Fruit fly (Drosophila melanogaster): ENCODE results near the gene Crag.

Gene Crag

dm6 chrX:8542728-8543127 lies 49.1 kb upstream of the Crag start (continued):
- TF ChIP-seq Trl (optimal IDR thresholded peaks at IDR 0.05) (no peak), Trl (GFP tag; optimal IDR thresholded peaks at IDR 0.05) (peak; percentile 0), CG30020 (tag; optimal IDR thresholded peaks at IDR 0.05) (no peak), wek (GFP tag; optimal IDR thresholded peaks at IDR 0.05) (no peak), CG6272 (GFP tag; IDR thresholded peaks at IDR 0.05) (no peak), CG16815 (GFP tag; optimal IDR thresholded peaks at IDR 0.05) (no peak), gcm (GFP tag; optimal IDR thresholded peaks at IDR 0.05) (no peak), Hr3 (GFP tag; optimal IDR thresholded peaks at IDR 0.05) (peak; percentile 8), CG17829 (tag; optimal IDR thresholded peaks at IDR 0.05) (no peak), btn (GFP tag; optimal IDR thresholded peaks at IDR 0.05) (no peak), da (GFP tag; optimal IDR thresholded peaks at IDR 0.05) (no peak), Bgb (GFP tag; IDR thresholded peaks at IDR 0.05; ENCODE audit: partially characterized antibody) (no peak), CG6654 (GFP tag; optimal IDR thresholded peaks at IDR 0.05) (no peak), CG14965 (GFP tag; optimal IDR thresholded peaks at IDR 0.05; ENCODE audit: borderline replicate concordance) (no peak), Xbp1 (GFP tag; optimal IDR thresholded peaks at IDR 0.05) (peak; percentile 41), CG5180 (GFP tag; optimal IDR thresholded peaks at IDR 0.05) (no peak), CG13894 (tag; optimal IDR thresholded peaks at IDR 0.05) (no peak), CoRest (tag; optimal IDR thresholded peaks at IDR 0.05) (no peak), CG6854 (GFP tag; optimal IDR thresholded peaks at IDR 0.05) (no peak), nom (GFP tag; optimal IDR thresholded peaks at IDR 0.05) (no peak), Poxn (GFP tag; IDR thresholded peaks at IDR 0.05) (no peak), croc (GFP tag; conservative IDR thresholded peaks at IDR 0.05) (no peak), Scr (GFP tag; IDR thresholded peaks at IDR 0.05; ENCODE audit: partially characterized antibody) (no peak), chif (GFP tag; optimal IDR thresholded peaks at IDR 0.05) (peak; percentile 22 to 34), Fer1 (GFP tag; optimal IDR thresholded peaks at IDR 0.05) (peak; percentile 15), CG16813 (GFP tag; IDR thresholded peaks at IDR 0.05; ENCODE audit: partially characterized antibody) (no peak), Pdp1 (GFP tag; optimal IDR thresholded peaks at IDR 0.05) (no peak), Tbp (GFP tag; optimal IDR thresholded peaks at IDR 0.05) (no peak), CG10209 (GFP tag; optimal IDR thresholded peaks at IDR 0.05) (peak; percentile 8), gce (GFP tag; IDR thresholded peaks at IDR 0.05) (no peak), NC2β (GFP tag; optimal IDR thresholded peaks at IDR 0.05) (no peak), sisA (GFP tag; IDR thresholded peaks at IDR 0.05) (peak; percentile 60), CG18476 (GFP tag; optimal IDR thresholded peaks at IDR 0.05) (peak; percentile 5), Sry-δ (GFP tag; optimal IDR thresholded peaks at IDR 0.05) (no peak), CG17802 (tag; optimal IDR thresholded peaks at IDR 0.05) (no peak), nerfin-2 (GFP tag; IDR thresholded peaks at IDR 0.05; ENCODE audit: partially characterized antibody) (no peak), tio (GFP tag; optimal IDR thresholded peaks at IDR 0.05) (no peak), CG11093 (GFP tag; IDR thresholded peaks at IDR 0.05) (no peak), z (GFP tag; IDR thresholded peaks at IDR 0.05) (no peak), CG9727 (GFP tag; optimal IDR thresholded peaks at IDR 0.05) (no peak), Doc3 (GFP tag; IDR thresholded peaks at IDR 0.05; ENCODE audit: partially characterized antibody) (no peak), CG32772 (GFP tag; IDR thresholded peaks at IDR 0.05) (peak; percentile 32; the same call in 1 of the 2 replicates), scrt (GFP tag; optimal IDR thresholded peaks at IDR 0.05) (no peak), CG10543 (GFP tag; optimal IDR thresholded peaks at IDR 0.05) (no peak), lov (optimal IDR thresholded peaks at IDR 0.05) (no peak), lov (GFP tag; IDR thresholded peaks at IDR 0.05) (no peak), abd-A (tag; optimal IDR thresholded peaks at IDR 0.05) (no peak), klu (GFP tag; IDR thresholded peaks at IDR 0.05) (no peak), CG2120 (GFP tag; optimal IDR thresholded peaks at IDR 0.05) (peak; percentile 58), slou (GFP tag; optimal IDR thresholded peaks at IDR 0.05) (no peak), dmrt99B (tag; optimal IDR thresholded peaks at IDR 0.05) (no peak)

All from whole organism, embryonic.